Worm (Caenorhabditis elegans) whole organism, L3 larva: Measurements from ENCODE around the gene C30H6.12.
A peak's percentile ranks its signal among the peaks of the same experiment; 100 is the strongest.

ENCODE experiments used
- ZK546.5 ChIP-seq: sonication (generic microtip); optimal IDR thresholded peaks from 2 replicates; lab custom pipeline; 2017; ENCODE audit warnings: missing biosample characterization, missing genetic modification characterization
- aly-2 ChIP-seq: fragments of 150-350 bp; optimal IDR thresholded peaks from 2 replicates; lab custom pipeline; 2014; ENCODE audit warnings: missing biosample characterization, missing genetic modification characterization
- ceh-16 ChIP-seq: sonication (generic microtip); optimal IDR thresholded peaks from 2 replicates; lab custom pipeline; 2017; ENCODE audit warnings: missing biosample characterization, missing genetic modification characterization
- ceh-28 ChIP-seq: fragments of 150-350 bp; optimal IDR thresholded peaks from 2 replicates; lab custom pipeline; 2014; ENCODE audit warnings: missing biosample characterization, missing genetic modification reagents, missing genetic modification characterization
- ceh-82 ChIP-seq: fragments of 150-350 bp; optimal IDR thresholded peaks from 2 replicates; lab custom pipeline; 2014; ENCODE audit warnings: missing biosample characterization, missing genetic modification characterization
- ceh-9 ChIP-seq: sonication (generic microtip); optimal IDR thresholded peaks from 2 replicates; lab custom pipeline; 2018; ENCODE audit warnings: missing biosample characterization, missing genetic modification characterization
- daf-12 ChIP-seq: fragments of 150-350 bp; optimal IDR thresholded peaks from 2 replicates; lab custom pipeline; 2014; ENCODE audit warnings: missing biosample characterization, missing genetic modification reagents, missing genetic modification characterization
- egl-27 ChIP-seq: sonication (generic microtip); optimal IDR thresholded peaks from 4 replicates; lab custom pipeline; 2017; ENCODE audit warnings: missing biosample characterization, missing genetic modification reagents, missing genetic modification characterization
- egl-5 ChIP-seq: fragments of 150-350 bp; optimal IDR thresholded peaks from 2 replicates; lab custom pipeline; 2017; ENCODE audit warnings: missing biosample characterization, missing genetic modification reagents, missing genetic modification characterization, inconsistent platforms
- elt-1 ChIP-seq: fragments of 150-350 bp; optimal IDR thresholded peaks from 2 replicates; lab custom pipeline; 2014; ENCODE audit warnings: missing biosample characterization, missing genetic modification characterization
- elt-2 ChIP-seq: sonication (generic microtip); optimal IDR thresholded peaks from 2 replicates; lab custom pipeline; 2016; ENCODE audit warnings: missing genetic modification reagents, mild to moderate bottlenecking, missing genetic modification characterization, missing compliant biosample characterization
- elt-3 ChIP-seq, 3 experiments: fragments of 150-350 bp in 1 of 3; sonication (generic microtip) in 2 of 3; optimal IDR thresholded peaks; 2 replicates in 2 of 3; 4 replicates in 1 of 3; lab custom pipeline; 2014 to 2017; ENCODE audit warnings: missing biosample characterization in 3 of 3, missing genetic modification characterization in 3 of 3
- eor-1 ChIP-seq, 2 experiments: fragments of 150-350 bp; optimal IDR thresholded peaks; 2 replicates each; lab custom pipeline; 2014 to 2018; ENCODE audit warnings: missing biosample characterization in 2 of 2, missing genetic modification characterization in 2 of 2
- fkh-10 ChIP-seq: sonication (generic microtip); optimal IDR thresholded peaks from 2 replicates; lab custom pipeline; 2017; ENCODE audit warnings: missing biosample characterization, missing genetic modification reagents, missing genetic modification characterization
- fkh-2 ChIP-seq: fragments of 150-350 bp; optimal IDR thresholded peaks from 2 replicates; lab custom pipeline; 2014; ENCODE audit warnings: missing biosample characterization, missing genetic modification reagents, missing genetic modification characterization
- fos-1 ChIP-seq: fragments of 150-350 bp; optimal IDR thresholded peaks from 2 replicates; lab custom pipeline; 2014; ENCODE audit warnings: missing biosample characterization, missing genetic modification characterization
- hmg-11 ChIP-seq: sonication (generic microtip); optimal IDR thresholded peaks from 2 replicates; lab custom pipeline; 2016; ENCODE audit warnings: missing genetic modification characterization, missing compliant biosample characterization
- jun-1 ChIP-seq: fragments of 150-350 bp; optimal IDR thresholded peaks from 2 replicates; lab custom pipeline; 2014; ENCODE audit warnings: missing biosample characterization, missing genetic modification reagents, missing genetic modification characterization
- lin-15B ChIP-seq: fragments of 150-350 bp; optimal IDR thresholded peaks from 2 replicates; lab custom pipeline; 2014; ENCODE audit warnings: missing biosample characterization, missing genetic modification characterization
- lin-39 ChIP-seq: fragments of 150-350 bp; optimal IDR thresholded peaks from 2 replicates; lab custom pipeline; 2018; ENCODE audit warnings: missing biosample characterization, missing genetic modification reagents, missing genetic modification characterization
- lsy-12 ChIP-seq: sonication (generic microtip); optimal IDR thresholded peaks from 2 replicates; lab custom pipeline; 2016; ENCODE audit warnings: mild to moderate bottlenecking, missing genetic modification characterization, missing compliant biosample characterization
- mml-1 ChIP-seq: fragments of 150-350 bp; sonication (generic microtip); optimal IDR thresholded peaks from 3 replicates; lab custom pipeline; 2014; ENCODE audit warnings: missing biosample characterization, missing genetic modification characterization
- nfya-1 ChIP-seq: sonication (generic microtip); optimal IDR thresholded peaks from 2 replicates; lab custom pipeline; 2017; ENCODE audit warnings: missing genetic modification characterization, mild to moderate bottlenecking, missing compliant biosample characterization, antibody characterized with exemption, moderate library complexity; ENCODE audit not compliant: insufficient read depth
- nhr-12 ChIP-seq: fragments of 150-350 bp; optimal IDR thresholded peaks from 2 replicates; lab custom pipeline; 2014; ENCODE audit warnings: missing biosample characterization, missing genetic modification characterization
- nhr-23 ChIP-seq: fragments of 150-350 bp; optimal IDR thresholded peaks from 2 replicates; lab custom pipeline; 2014; ENCODE audit warnings: missing biosample characterization, missing genetic modification reagents, missing genetic modification characterization
- nhr-25 ChIP-seq: sonication (generic microtip); optimal IDR thresholded peaks from 2 replicates; lab custom pipeline; 2017; ENCODE audit warnings: missing biosample characterization, missing genetic modification characterization
- nhr-76 ChIP-seq: fragments of 150-350 bp; sonication (generic microtip); optimal IDR thresholded peaks from 5 replicates; lab custom pipeline; 2014; ENCODE audit warnings: missing biosample characterization, missing genetic modification characterization
- nhr-77 ChIP-seq: fragments of 150-350 bp; optimal IDR thresholded peaks from 2 replicates; lab custom pipeline; 2014; ENCODE audit warnings: missing biosample characterization, missing genetic modification characterization
- pha-4 ChIP-seq: fragments of 150-350 bp; optimal IDR thresholded peaks from 2 replicates; lab custom pipeline; 2014; ENCODE audit warnings: missing biosample characterization, missing genetic modification reagents, missing genetic modification characterization
- pqm-1 ChIP-seq: fragments of 150-350 bp; optimal IDR thresholded peaks from 2 replicates; lab custom pipeline; 2017; ENCODE audit warnings: missing biosample characterization, missing genetic modification characterization, inconsistent platforms
- skn-1 ChIP-seq: fragments of 150-350 bp; optimal IDR thresholded peaks from 2 replicates; lab custom pipeline; 2014; ENCODE audit warnings: missing biosample characterization, missing genetic modification characterization
- snpc-4 ChIP-seq: fragments of 150-350 bp; optimal IDR thresholded peaks from 2 replicates; lab custom pipeline; 2014; ENCODE audit warnings: missing biosample characterization, missing genetic modification characterization
- tbx-2 ChIP-seq: sonication (generic microtip); optimal IDR thresholded peaks from 2 replicates; lab custom pipeline; 2016; ENCODE audit warnings: mild to moderate bottlenecking, missing genetic modification characterization, missing compliant biosample characterization
- unc-62 ChIP-seq: fragments of 150-350 bp; sonication (generic microtip); optimal IDR thresholded peaks from 4 replicates; lab custom pipeline; 2014; ENCODE audit warnings: missing biosample characterization, missing genetic modification reagents, missing genetic modification characterization
- ztf-11 ChIP-seq: fragments of 150-350 bp; optimal IDR thresholded peaks from 2 replicates; lab custom pipeline; 2014; ENCODE audit warnings: missing biosample characterization, missing genetic modification characterization

The C30H6.12 gene

DNA sequence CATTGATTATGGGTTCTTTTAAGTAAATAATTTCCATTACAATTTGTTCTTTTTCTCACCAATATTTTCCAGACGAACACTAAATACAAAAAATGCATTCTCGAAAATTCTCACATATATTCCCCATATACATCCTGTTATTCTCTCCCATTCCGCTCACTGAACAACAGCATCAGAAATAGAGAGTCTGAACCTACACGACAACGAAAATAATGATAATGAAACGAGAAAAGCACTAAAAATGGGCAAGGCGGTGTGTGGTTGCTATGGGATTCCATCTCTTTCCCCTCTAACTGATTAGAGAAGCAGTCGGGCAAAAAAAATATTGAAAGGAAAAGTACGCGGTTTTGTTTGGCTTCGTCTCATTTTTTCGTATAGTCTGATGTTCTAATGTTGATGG, at the start of gene C30H6.12:
TSS of gene C30H6.12 (plus strand) at position 301 of the 400 bp plus-strand sequence.
- TF ChIP-seq nhr-12 (tag; lab: Kevin White, UChicago) (no peak), nhr-77 (tag; lab: Kevin White, UChicago) (no peak), unc-62 (GFP tag; lab: Kevin White, UChicago) (no peak), ZK546.5 (tag; lab: Kevin White, UChicago) (no peak), nhr-76 (no peak), elt-3 (tag; optimal IDR thresholded peaks at IDR 0.05; lab: Kevin White, UChicago) (no peak), nhr-25 (tag; lab: Kevin White, UChicago) (no peak)
- TF ChIP-seq, all 47 proteins: peak for 0

DNA sequence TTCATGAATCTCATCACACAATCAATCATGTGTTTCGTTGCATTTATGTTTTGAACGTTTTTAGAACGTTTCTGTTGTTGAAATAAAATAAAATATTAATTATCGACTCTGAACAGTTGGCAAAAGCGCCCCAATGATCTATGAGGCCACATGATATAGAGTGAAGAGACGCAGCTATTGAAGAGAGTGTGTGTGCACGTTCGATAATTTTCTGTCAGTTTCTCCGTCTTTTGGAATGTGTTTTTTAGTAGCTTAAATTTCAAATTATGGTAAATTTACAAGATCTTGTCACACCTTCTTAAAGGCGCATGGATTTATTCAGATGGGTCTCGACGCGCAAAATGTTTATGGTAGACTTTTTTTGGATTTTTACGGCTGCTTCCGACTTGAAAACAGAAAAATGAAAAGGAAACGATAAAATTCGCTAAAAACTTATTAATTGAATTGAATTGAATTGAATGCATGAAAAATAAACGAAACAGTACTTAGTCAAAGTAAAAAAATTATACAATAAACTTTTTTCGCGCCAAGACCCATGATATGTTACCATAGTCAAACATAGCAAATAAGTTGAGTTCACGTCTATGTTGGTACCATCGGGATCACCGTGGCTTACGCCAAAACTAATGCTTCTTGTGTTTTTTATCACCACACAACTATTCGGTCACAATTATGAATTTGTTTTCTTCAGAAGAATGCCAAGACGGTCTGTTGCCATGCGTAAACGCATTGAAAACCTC, 49.4 kb upstream of the C30H6.12 start, which contains the start of gene C49C3.15:
TSS of gene C49C3.15 (plus strand) at position 690 of the 740 bp plus-strand sequence.
- TF ChIP-seq nhr-25 (tag; lab: Kevin White, UChicago) (no peak), lin-15B (peak; percentile 53), ceh-28 (no peak), nhr-23 (tag; lab: Kevin White, UChicago) (peak; percentile 17), hmg-11 (tag; lab: Kevin White, UChicago) (peak; percentile 45), snpc-4 (tag; lab: Kevin White, UChicago) (no peak), ceh-82 (tag; lab: Kevin White, UChicago) (no peak), eor-1 (tag; optimal IDR thresholded peaks at IDR 0.05; lab: Kevin White, UChicago) (no peak), nfya-1 (tag; lab: Kevin White, UChicago) (peak; percentile 66), pha-4 (peak; percentile 40), lin-39 (tag; lab: Kevin White, UChicago) (peak; percentile 12), elt-2 (tag; lab: Kevin White, UChicago) (peak; percentile 36)

- TF ChIP-seq egl-5 (tag; lab: Kevin White, UChicago) (peak; percentile 14), lin-39 (tag; lab: Kevin White, UChicago) (no peak), aly-2 (tag; lab: Kevin White, UChicago) (no peak), jun-1 (tag; lab: Kevin White, UChicago) (no peak), pha-4 (peak; percentile 26), eor-1 (tag; optimal IDR thresholded peaks at IDR 0.05; lab: Kevin White, UChicago) (no peak), nhr-23 (tag; lab: Kevin White, UChicago) (no peak), nfya-1 (tag; lab: Kevin White, UChicago) (peak; percentile 24)
These were observed 48.1 kb upstream of the C30H6.12 start, which contains the start of gene C49C3.8 for ce11 chrIV:17335031-17335430. C49C3.8 (plus strand) TSS chrIV:17335203.

DNA sequence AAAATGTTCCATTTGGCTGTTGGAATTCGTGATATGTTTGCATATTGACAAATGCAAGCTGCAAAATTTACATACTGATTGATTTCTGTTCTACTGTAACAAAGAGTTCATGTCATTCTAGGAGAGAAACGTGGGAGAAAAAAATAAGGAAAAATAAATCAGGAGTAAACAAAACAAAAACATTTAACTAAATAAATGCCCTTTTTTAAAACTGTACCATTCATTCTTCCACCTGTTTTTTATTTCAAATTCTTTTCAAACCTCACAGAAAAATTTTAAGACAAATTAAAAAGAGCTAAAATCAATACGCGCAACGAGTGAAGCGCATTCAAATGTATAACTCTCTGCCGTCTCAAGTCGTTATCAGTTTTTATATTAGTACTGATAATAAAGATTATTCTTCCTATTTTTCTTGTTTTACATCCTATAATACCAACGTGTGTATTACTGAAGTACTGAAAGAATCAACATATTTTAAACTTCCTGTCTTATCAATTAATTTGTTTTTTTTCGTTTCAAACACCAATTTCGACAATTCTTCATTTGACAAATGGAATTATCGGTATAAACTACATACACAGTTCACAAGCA, 44.1 kb upstream of the C30H6.12 start, which contains the start of gene C49C3.10:
TSS of gene C49C3.10 (minus strand) at position 51 of the 591 bp plus-strand sequence.
- TF ChIP-seq fkh-10 (no peak), elt-3 (tag; optimal IDR thresholded peaks at IDR 0.05; lab: Kevin White, UChicago) (no peak), ceh-9 (tag; lab: Kevin White, UChicago) (no peak), unc-62 (GFP tag; lab: Kevin White, UChicago) (no peak), pha-4 (peak; percentile 65), tbx-2 (tag; lab: Kevin White, UChicago) (no peak), skn-1 (tag; lab: Kevin White, UChicago) (no peak), elt-2 (tag; lab: Kevin White, UChicago) (peak; percentile 94), jun-1 (tag; lab: Kevin White, UChicago) (peak; percentile 80), pqm-1 (peak; percentile 88)

DNA sequence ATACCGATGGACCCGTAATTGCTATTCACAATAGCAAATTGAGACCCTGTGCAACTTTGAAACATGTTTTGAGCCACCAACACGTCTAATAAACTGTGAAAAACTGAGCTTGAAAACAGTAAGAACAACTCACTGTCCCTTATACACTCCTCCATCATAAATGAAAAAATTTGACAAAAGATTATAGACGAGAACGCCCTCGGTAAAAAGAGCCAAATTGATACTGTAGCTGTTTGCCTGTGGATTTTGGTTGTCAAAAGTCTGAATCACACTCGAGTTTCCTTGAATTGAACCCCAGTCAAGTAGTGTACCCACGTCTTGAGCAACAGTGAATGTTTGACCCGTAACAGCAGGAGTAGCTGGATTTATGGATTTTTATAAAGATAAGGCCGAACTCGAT, 42.1 kb upstream of the C30H6.12 start:
- TF ChIP-seq nhr-25 (tag; lab: Kevin White, UChicago) (no peak), elt-1 (tag; lab: Kevin White, UChicago) (no peak), lin-39 (tag; lab: Kevin White, UChicago) (no peak), eor-1 (tag; optimal IDR thresholded peaks at IDR 0.05; lab: Kevin White, UChicago) (no peak), fos-1 (no peak), hmg-11 (tag; lab: Kevin White, UChicago) (no peak), elt-3 (tag; optimal IDR thresholded peaks at IDR 0.05; lab: Kevin White, UChicago) (no peak), ceh-16 (tag; lab: Kevin White, UChicago) (no peak), fkh-2 (tag; lab: Kevin White, UChicago) (no peak), ztf-11 (tag; lab: Kevin White, UChicago) (no peak), mml-1 (tag; lab: Kevin White, UChicago) (no peak), nhr-23 (tag; lab: Kevin White, UChicago) (no peak), daf-12 (tag; lab: Kevin White, UChicago) (no peak), pqm-1 (no peak), lin-15B (no peak), egl-27 (tag; lab: Kevin White, UChicago) (no peak), lsy-12 (tag; lab: Kevin White, UChicago) (no peak)
